Fruit fly (Drosophila melanogaster) whole organism: ENCODE measurements around the gene CG3226.

Experiments used
- CG8478 ChIP-seq: fragments of >200 bp; optimal IDR thresholded peaks from 2 replicates; lab custom pipeline; 2018; ENCODE audit warnings: inconsistent platforms
- Dll ChIP-seq: fragments of >200 bp; optimal IDR thresholded peaks from 2 replicates; lab custom pipeline; 2017
- pan ChIP-seq: fragments of >200 bp; optimal IDR thresholded peaks from 2 replicates; lab custom pipeline; 2017
- psq ChIP-seq: fragments of >200 bp; optimal IDR thresholded peaks from 2 replicates; lab custom pipeline; 2017
- usp ChIP-seq: fragments of >200 bp; optimal IDR thresholded peaks from 2 replicates; lab custom pipeline; 2017; ENCODE audit warnings: missing biosample characterization, missing genetic modification characterization, mixed read lengths

DNA sequence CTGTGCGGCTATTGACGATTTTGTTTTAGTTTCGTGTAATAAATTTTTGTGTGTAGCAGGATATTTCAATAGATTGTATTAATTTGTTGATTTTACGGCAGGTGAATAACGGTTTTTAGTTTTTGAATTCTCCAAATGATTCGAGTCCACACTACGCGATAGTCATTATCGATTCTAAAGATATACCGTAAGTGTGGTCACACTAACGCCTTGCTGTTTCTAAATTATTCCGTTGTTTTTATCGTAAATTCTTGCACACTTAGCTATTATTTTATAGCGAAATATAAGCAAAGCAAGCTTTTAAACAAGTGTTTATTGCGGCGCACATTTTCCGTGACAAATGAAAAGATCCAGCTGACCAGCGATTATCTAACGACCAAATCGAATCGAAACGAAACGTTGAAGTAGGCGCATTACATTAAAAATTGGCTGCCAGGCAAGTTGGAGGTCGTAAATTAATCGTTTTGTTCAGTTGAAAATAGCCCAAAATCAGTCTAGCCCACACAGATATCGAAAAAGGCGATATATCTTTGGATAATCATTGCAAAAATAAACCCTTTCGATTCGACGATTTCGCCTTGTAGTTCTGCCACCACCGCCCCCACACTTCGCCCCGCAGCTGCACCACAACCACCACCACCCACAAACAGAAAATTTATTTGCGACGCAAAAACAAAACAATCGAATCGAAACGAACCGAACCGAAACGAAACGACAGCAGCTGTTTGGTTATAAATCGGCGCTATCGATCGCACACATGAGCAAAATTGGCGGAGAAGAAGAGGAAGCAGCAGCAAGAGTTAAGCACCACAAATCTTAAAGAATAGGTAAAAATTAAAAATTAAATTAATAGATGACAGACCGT is 29.8 kb upstream of the CG3226 start, which contains the start of gene Pink1:
- TF ChIP-seq pan (lab: Kevin White, UChicago) (no peak), Dll (lab: Kevin White, UChicago) (no peak), usp (GFP tag; lab: Kevin White, UChicago) (no peak), psq (no peak), CG8478 (no peak)
